Worm (Caenorhabditis elegans) whole organism, late embryonic: ENCODE results near the gene zig-2.

Experiments used
- C08G9.2 ChIP-seq: sonication (generic microtip); optimal IDR thresholded peaks from 2 replicates; lab custom pipeline; 2016; ENCODE audit warnings: mild to moderate bottlenecking, missing genetic modification characterization, moderate library complexity, missing compliant biosample characterization
- F13H6.1 ChIP-seq: sonication (generic microtip); optimal IDR thresholded peaks from 2 replicates; lab custom pipeline; 2016; ENCODE audit warnings: missing genetic modification characterization, missing compliant biosample characterization
- T23F11.4 ChIP-seq: fragments of 200-800 bp; sonication (Bioruptor generic); optimal IDR thresholded peaks from 2 replicates; lab custom pipeline; 2018; ENCODE audit warnings: mild to moderate bottlenecking, missing genetic modification characterization, missing compliant biosample characterization
- Y22D7AL.16 ChIP-seq: sonication (generic microtip); optimal IDR thresholded peaks from 2 replicates; lab custom pipeline; 2016; ENCODE audit warnings: missing genetic modification characterization, missing compliant biosample characterization
- ceh-18 ChIP-seq: sonication (generic microtip); optimal IDR thresholded peaks from 2 replicates; lab custom pipeline; 2016; ENCODE audit warnings: missing genetic modification characterization, missing compliant biosample characterization
- ceh-2 ChIP-seq: sonication (generic microtip); optimal IDR thresholded peaks from 2 replicates; lab custom pipeline; 2016; ENCODE audit warnings: missing genotype, missing genetic modification characterization, missing compliant biosample characterization
- ceh-22 ChIP-seq: sonication (generic microtip); optimal IDR thresholded peaks from 2 replicates; lab custom pipeline; 2017; ENCODE audit warnings: missing biosample characterization, missing genetic modification characterization
- ceh-24 ChIP-seq: sonication (generic microtip); optimal IDR thresholded peaks from 2 replicates; lab custom pipeline; 2016; ENCODE audit warnings: mild to moderate bottlenecking, missing genetic modification characterization, missing compliant biosample characterization
- ceh-30 ChIP-seq: fragments of 150-350 bp; optimal IDR thresholded peaks from 2 replicates; lab custom pipeline; 2014; ENCODE audit warnings: missing biosample characterization, missing genetic modification characterization
- ceh-31 ChIP-seq: sonication (generic microtip); optimal IDR thresholded peaks from 2 replicates; lab custom pipeline; 2016; ENCODE audit warnings: missing genetic modification characterization, missing compliant biosample characterization
- ceh-34 ChIP-seq: sonication (generic microtip); optimal IDR thresholded peaks from 2 replicates; lab custom pipeline; 2016; ENCODE audit warnings: mild to moderate bottlenecking, missing genetic modification characterization, missing compliant biosample characterization
- ceh-45 ChIP-seq: fragments of 200-800 bp; sonication (Bioruptor generic); IDR thresholded peaks from 2 replicates; pipeline ENCODE4 v1.3.6; 2022; ENCODE audit warnings: missing genetic modification reagents, missing genetic modification characterization, missing compliant biosample characterization
- ceh-48 ChIP-seq: sonication (generic microtip); optimal IDR thresholded peaks from 2 replicates; lab custom pipeline; 2016; ENCODE audit warnings: missing genetic modification characterization, inconsistent platforms, missing compliant biosample characterization
- ceh-6 ChIP-seq: fragments of 200-800 bp; sonication (Bioruptor generic); optimal IDR thresholded peaks from 2 replicates; lab custom pipeline; 2018; ENCODE audit warnings: mild to moderate bottlenecking, missing genetic modification characterization, missing compliant biosample characterization
- dve-1 ChIP-seq: sonication (generic microtip); optimal IDR thresholded peaks from 2 replicates; lab custom pipeline; 2017; ENCODE audit warnings: antibody characterized with exemption, mild to moderate bottlenecking, missing genetic modification characterization, missing compliant biosample characterization
- elt-2 ChIP-seq: sonication (generic microtip); optimal IDR thresholded peaks from 2 replicates; lab custom pipeline; 2016; ENCODE audit warnings: missing genetic modification reagents, missing genetic modification characterization, missing compliant biosample characterization
- elt-4 ChIP-seq: sonication (generic microtip); optimal IDR thresholded peaks from 2 replicates; lab custom pipeline; 2016; ENCODE audit warnings: missing genetic modification characterization, missing compliant biosample characterization
- ets-4 ChIP-seq: sonication (generic microtip); optimal IDR thresholded peaks from 2 replicates; lab custom pipeline; 2016; ENCODE audit warnings: missing genetic modification characterization, missing compliant biosample characterization
- eyg-1 ChIP-seq: sonication (generic microtip); optimal IDR thresholded peaks from 2 replicates; lab custom pipeline; 2016; ENCODE audit warnings: missing genotype, missing genetic modification characterization, missing compliant biosample characterization
- fax-1 ChIP-seq: sonication (generic microtip); optimal IDR thresholded peaks from 2 replicates; lab custom pipeline; 2016; ENCODE audit warnings: missing genotype, missing genetic modification characterization, missing compliant biosample characterization
- fkh-10 ChIP-seq: fragments of 150-350 bp; optimal IDR thresholded peaks from 2 replicates; lab custom pipeline; 2014; ENCODE audit warnings: missing biosample characterization, missing genetic modification reagents, missing genetic modification characterization
- fkh-6 ChIP-seq: sonication (generic microtip); optimal IDR thresholded peaks from 2 replicates; lab custom pipeline; 2016; ENCODE audit warnings: missing genetic modification characterization, missing compliant biosample characterization
- gmeb-2 ChIP-seq: sonication (generic microtip); optimal IDR thresholded peaks from 2 replicates; lab custom pipeline; 2016; ENCODE audit warnings: missing genetic modification characterization, inconsistent platforms, missing compliant biosample characterization
- hlh-8 ChIP-seq: sonication (generic microtip); optimal IDR thresholded peaks from 2 replicates; lab custom pipeline; 2016; ENCODE audit warnings: missing genotype, missing genetic modification characterization, missing compliant biosample characterization
- lin-11 ChIP-seq: fragments of 200-800 bp; sonication (Bioruptor generic); optimal IDR thresholded peaks from 2 replicates; lab custom pipeline; 2018; ENCODE audit warnings: mild to moderate bottlenecking, missing genetic modification characterization, missing compliant biosample characterization
- madf-2 ChIP-seq: sonication (generic microtip); optimal IDR thresholded peaks from 2 replicates; lab custom pipeline; 2017; ENCODE audit warnings: missing genetic modification characterization, missing compliant biosample characterization
- mec-3 ChIP-seq: sonication (generic microtip); optimal IDR thresholded peaks from 2 replicates; lab custom pipeline; 2016; ENCODE audit warnings: borderline replicate concordance, missing genetic modification characterization, missing compliant biosample characterization
- nhr-11 ChIP-seq: fragments of 150-350 bp; optimal IDR thresholded peaks from 2 replicates; lab custom pipeline; 2014; ENCODE audit warnings: missing biosample characterization, missing genetic modification characterization
- nhr-232 ChIP-seq: sonication (generic microtip); optimal IDR thresholded peaks from 2 replicates; lab custom pipeline; 2016; ENCODE audit warnings: missing genetic modification characterization, missing compliant biosample characterization
- npax-4 ChIP-seq: sonication (generic microtip); optimal IDR thresholded peaks from 2 replicates; lab custom pipeline; 2016; ENCODE audit warnings: missing genetic modification characterization, missing compliant biosample characterization
- pat-9 ChIP-seq: fragments of 200-800 bp; sonication (Bioruptor generic); optimal IDR thresholded peaks from 2 replicates; lab custom pipeline; 2018; ENCODE audit warnings: mild to moderate bottlenecking, missing genetic modification characterization, moderate library complexity, missing compliant biosample characterization
- pax-1 ChIP-seq: fragments of 150-350 bp; optimal IDR thresholded peaks from 2 replicates; lab custom pipeline; 2014; ENCODE audit warnings: missing biosample characterization, missing genetic modification characterization
- pha-2 ChIP-seq: sonication (generic microtip); optimal IDR thresholded peaks from 2 replicates; lab custom pipeline; 2017; ENCODE audit warnings: mild to moderate bottlenecking, missing genetic modification characterization, missing compliant biosample characterization
- pha-4 ChIP-seq: fragments of 150-350 bp; optimal IDR thresholded peaks from 2 replicates; lab custom pipeline; 2018; ENCODE audit warnings: missing biosample characterization, missing genetic modification reagents, missing genetic modification characterization
- pqm-1 ChIP-seq: sonication (generic microtip); optimal IDR thresholded peaks from 2 replicates; lab custom pipeline; 2016; ENCODE audit warnings: missing genetic modification characterization, missing compliant biosample characterization
- pros-1 ChIP-seq: fragments of 150-350 bp; optimal IDR thresholded peaks from 2 replicates; lab custom pipeline; 2014; ENCODE audit warnings: missing biosample characterization, missing genetic modification reagents, missing genetic modification characterization
- rnt-1 ChIP-seq: sonication (generic microtip); optimal IDR thresholded peaks from 2 replicates; lab custom pipeline; 2016; ENCODE audit warnings: missing genetic modification characterization, missing compliant biosample characterization
- sox-2 ChIP-seq: fragments of 200-800 bp; sonication (Bioruptor generic); IDR thresholded peaks from 2 replicates; pipeline ENCODE4 v1.3.6; 2022; ENCODE audit warnings: missing genetic modification reagents, missing genetic modification characterization, missing compliant biosample characterization
- syd-9 ChIP-seq: sonication (generic microtip); optimal IDR thresholded peaks from 2 replicates; lab custom pipeline; 2016; ENCODE audit warnings: mild to moderate bottlenecking, missing genetic modification characterization, moderate library complexity, missing compliant biosample characterization
- tbx-7 ChIP-seq: sonication (generic microtip); optimal IDR thresholded peaks from 2 replicates; lab custom pipeline; 2016; ENCODE audit warnings: missing genotype, missing genetic modification characterization, missing compliant biosample characterization
- unc-3 ChIP-seq, 2 experiments: fragments of 200-800 bp in 1 of 2; sonication (Bioruptor generic) in 1 of 2; sonication (generic microtip) in 1 of 2; conservative IDR thresholded peaks in 1 of 2; optimal IDR thresholded peaks in 1 of 2; 2 replicates each; pipeline versions ENCODE4 v1.3.6 to Lab custom; 2016 to 2022; ENCODE audit warnings: missing compliant biosample characterization in 2 of 2, missing genetic modification characterization in 2 of 2, missing genetic modification reagents in 1 of 2
- unc-42 ChIP-seq: sonication (generic microtip); optimal IDR thresholded peaks from 2 replicates; lab custom pipeline; 2016; ENCODE audit warnings: missing genotype, missing genetic modification characterization, missing compliant biosample characterization
- unc-55 ChIP-seq: sonication (generic microtip); optimal IDR thresholded peaks from 2 replicates; lab custom pipeline; 2017; ENCODE audit warnings: missing biosample characterization, missing genetic modification reagents, missing genetic modification characterization

The zig-2 gene

ce11 chrX:12367498-12367897, 26.3 kb upstream of the zig-2 start (continued):
- TF ChIP-seq pha-4 (tag; lab: Kevin White, UChicago) = no peak
- peak; percentile 15 for TF ChIP-seq npax-4
- TF ChIP-seq ceh-18 (tag; lab: Kevin White, UChicago) = peak; percentile 56
- peak; percentile 43 for TF ChIP-seq nhr-232 (tag; lab: Kevin White, UChicago)
- TF ChIP-seq elt-2 (tag; lab: Kevin White, UChicago) = peak; percentile 67
- TF ChIP-seq eyg-1 (tag; lab: Kevin White, UChicago) = no peak
- no peak for TF ChIP-seq unc-55 (GFP tag; lab: Kevin White, UChicago)
- no peak for TF ChIP-seq ets-4 (tag; lab: Kevin White, UChicago)

- TF ChIP-seq npax-4 (no peak), pqm-1 (tag; lab: Kevin White, UChicago) (no peak), ceh-22 (tag; lab: Kevin White, UChicago) (no peak), eyg-1 (tag; lab: Kevin White, UChicago) (no peak), madf-2 (tag; lab: Kevin White, UChicago) (no peak)
These were observed 24.1 kb upstream of the zig-2 start, which contains the start of gene F19H6.4 for ce11 chrX:12365388-12365787. Gene F19H6.4, plus strand, starts transcription at chrX:12365688.

- TF ChIP-seq fkh-10 (GFP tag; lab: Kevin White, UChicago) (no peak), F13H6.1 (tag; lab: Kevin White, UChicago) (no peak), dve-1 (tag; lab: Kevin White, UChicago) (no peak), eyg-1 (tag; lab: Kevin White, UChicago) (no peak), T23F11.4 (no peak), elt-2 (tag; lab: Kevin White, UChicago) (no peak)
These were observed 23.6 kb upstream of the zig-2 start, which contains the start of gene F19H6.5 for ce11 chrX:12364804-12365203. Gene F19H6.5, minus strand, starts transcription at chrX:12364904.

- TF ChIP-seq mec-3 (tag; lab: Kevin White, UChicago) = no peak
- no peak for TF ChIP-seq elt-4 (tag; lab: Kevin White, UChicago)
- no peak for TF ChIP-seq npax-4
- peak; percentile 64 for TF ChIP-seq elt-2 (tag; lab: Kevin White, UChicago)
- no peak for TF ChIP-seq F13H6.1 (tag; lab: Kevin White, UChicago)
- peak; percentile 64 for TF ChIP-seq ceh-31 (tag; lab: Kevin White, UChicago)
- peak; percentile 96 for TF ChIP-seq dve-1 (tag; lab: Kevin White, UChicago)
- no peak for TF ChIP-seq ceh-2 (tag; lab: Kevin White, UChicago)
- TF ChIP-seq syd-9 (tag; lab: Kevin White, UChicago) = peak; percentile 51
- TF ChIP-seq gmeb-2 (tag; lab: Kevin White, UChicago) = no peak
- no peak for TF ChIP-seq lin-11 (tag; lab: Kevin White, UChicago)
- TF ChIP-seq unc-55 (GFP tag; lab: Kevin White, UChicago) = no peak
- TF ChIP-seq pha-2 (tag; lab: Kevin White, UChicago) = no peak
- no peak for TF ChIP-seq pha-4 (tag; lab: Kevin White, UChicago)
- TF ChIP-seq fkh-10 (GFP tag; lab: Kevin White, UChicago) = no peak
- no peak for TF ChIP-seq fax-1 (tag; lab: Kevin White, UChicago)
- TF ChIP-seq unc-3 (GFP tag; conservative IDR thresholded peaks at IDR 0.05; lab: Robert Waterston, UW) = peak; percentile 9; the same call in 1 of the 2 replicates
- peak; percentile 55 for TF ChIP-seq unc-3 (tag; optimal IDR thresholded peaks at IDR 0.05; lab: Kevin White, UChicago)
- TF ChIP-seq hlh-8 (tag; lab: Kevin White, UChicago) = no peak
- TF ChIP-seq eyg-1 (tag; lab: Kevin White, UChicago) = no peak
- TF ChIP-seq C08G9.2 (tag; lab: Kevin White, UChicago) = no peak
- no peak for TF ChIP-seq Y22D7AL.16
- no peak for TF ChIP-seq pros-1 (tag; lab: Kevin White, UChicago)
- peak; percentile 67 for TF ChIP-seq ceh-34
- no peak for TF ChIP-seq ceh-24 (tag; lab: Kevin White, UChicago)
- no peak for TF ChIP-seq madf-2 (tag; lab: Kevin White, UChicago)
- TF ChIP-seq T23F11.4 = no peak
- TF ChIP-seq ceh-30 (tag; lab: Kevin White, UChicago) = peak; percentile 1
- TF ChIP-seq sox-2 = no peak
- TF ChIP-seq nhr-232 (tag; lab: Kevin White, UChicago) = no peak
- TF ChIP-seq ceh-45 (GFP tag; lab: Robert Waterston, UW) = no peak
- TF ChIP-seq unc-42 (tag; lab: Kevin White, UChicago) = peak; percentile 65
- no peak for TF ChIP-seq pat-9
- peak; percentile 38 for TF ChIP-seq ceh-48
- peak; percentile 20 for TF ChIP-seq pax-1
- TF ChIP-seq nhr-11 (tag; lab: Kevin White, UChicago) = peak; percentile 73
- TF ChIP-seq tbx-7 (tag; lab: Kevin White, UChicago) = no peak
- TF ChIP-seq rnt-1 = peak; percentile 85
- no peak for TF ChIP-seq ceh-6 (GFP tag; lab: Kevin White, UChicago)
- TF ChIP-seq fkh-6 (tag; lab: Kevin White, UChicago) = no peak
These were observed 21.8 kb upstream of the zig-2 start for ce11 chrX:12362951-12363486.
